Worm (Caenorhabditis elegans) whole organism, young adult: Measurements from ENCODE around the gene Y43E12A.3.

Source experiments
- B0261.1 ChIP-seq: sonication (generic microtip); optimal IDR thresholded peaks from 2 replicates; lab custom pipeline; 2016; ENCODE audit warnings: mild to moderate bottlenecking, missing genetic modification characterization, moderate library complexity, missing compliant biosample characterization
- F10E7.11 ChIP-seq: sonication (generic microtip); optimal IDR thresholded peaks from 2 replicates; lab custom pipeline; 2017; ENCODE audit warnings: mild to moderate bottlenecking, missing genetic modification characterization, moderate library complexity, missing compliant biosample characterization
- F33H1.4 ChIP-seq: fragments of 200-800 bp; sonication (Bioruptor generic); IDR thresholded peaks from 2 replicates; pipeline ENCODE4 v1.3.6; 2022; ENCODE audit warnings: missing genetic modification reagents, missing genetic modification characterization, missing compliant biosample characterization
- F39B2.1 ChIP-seq: fragments of 200-800 bp; sonication (Bioruptor generic); IDR thresholded peaks from 2 replicates; pipeline ENCODE4 v1.3.6; 2022; ENCODE audit warnings: missing genetic modification reagents, missing genetic modification characterization, missing compliant biosample characterization
- F57C9.4 ChIP-seq: sonication (generic microtip); optimal IDR thresholded peaks from 2 replicates; lab custom pipeline; 2017; ENCODE audit warnings: mild to moderate bottlenecking, missing genetic modification characterization, missing compliant biosample characterization
- K11D2.4 ChIP-seq: fragments of 200-800 bp; sonication (Bioruptor generic); IDR thresholded peaks from 2 replicates; pipeline ENCODE4 v1.3.6; 2022; ENCODE audit warnings: missing genetic modification reagents, missing genetic modification characterization, missing compliant biosample characterization
- T07F8.4 ChIP-seq: sonication (generic microtip); optimal IDR thresholded peaks from 2 replicates; lab custom pipeline; 2016; ENCODE audit warnings: mild to moderate bottlenecking, missing genetic modification characterization, moderate library complexity, missing compliant biosample characterization
- Y56A3A.18 ChIP-seq: fragments of 200-800 bp; sonication (Bioruptor generic); IDR thresholded peaks from 2 replicates; pipeline ENCODE4 v1.3.6; 2022; ENCODE audit warnings: missing genetic modification reagents, missing genetic modification characterization, missing compliant biosample characterization
- akir-1 ChIP-seq: fragments of 200-800 bp; sonication (Bioruptor generic); optimal IDR thresholded peaks from 2 replicates; lab custom pipeline; 2018; ENCODE audit warnings: mild to moderate bottlenecking, missing genetic modification characterization, moderate library complexity, missing compliant biosample characterization
- ama-1 ChIP-seq, 3 experiments: fragments of 150-350 bp in 1 of 3; sonication (generic microtip) in 2 of 3; optimal IDR thresholded peaks; 2 replicates each; lab custom pipeline; 2014 to 2018; ENCODE audit warnings: missing biosample characterization in 2 of 3, missing genetic modification characterization in 2 of 3, missing genetic modification reagents in 2 of 3
- athp-1 ChIP-seq: sonication (generic microtip); optimal IDR thresholded peaks from 2 replicates; lab custom pipeline; 2017; ENCODE audit warnings: mild to moderate bottlenecking, missing genetic modification characterization, missing compliant biosample characterization
- attf-3 ChIP-seq: fragments of 200-800 bp; sonication (Bioruptor generic); conservative IDR thresholded peaks from 2 replicates; pipeline ENCODE4 v1.3.6; 2022; ENCODE audit warnings: missing genetic modification reagents, missing genetic modification characterization, missing compliant biosample characterization
- attf-6 ChIP-seq: fragments of 200-800 bp; sonication (Bioruptor generic); IDR thresholded peaks from 2 replicates; pipeline ENCODE4 v1.3.6; 2022; ENCODE audit warnings: missing genetic modification reagents, missing genetic modification characterization, missing compliant biosample characterization
- cebp-1 ChIP-seq, 2 experiments: fragments of 200-800 bp in 1 of 2; sonication (Bioruptor generic) in 1 of 2; sonication (generic microtip) in 1 of 2; IDR thresholded peaks in 1 of 2; optimal IDR thresholded peaks in 1 of 2; 2 replicates each; pipeline versions ENCODE4 v1.3.6 to Lab custom; 2017 to 2022; ENCODE audit warnings: missing compliant biosample characterization in 2 of 2, missing genetic modification characterization in 2 of 2, mild to moderate bottlenecking in 1 of 2, missing genetic modification reagents in 1 of 2, moderate library complexity in 1 of 2
- ceh-27 ChIP-seq: fragments of 200-800 bp; sonication (Bioruptor generic); optimal IDR thresholded peaks from 2 replicates; lab custom pipeline; 2018; ENCODE audit warnings: mild to moderate bottlenecking, missing genetic modification characterization, moderate library complexity, missing compliant biosample characterization
- ceh-91 ChIP-seq: fragments of 200-800 bp; sonication (Bioruptor generic); IDR thresholded peaks from 2 replicates; pipeline ENCODE4 v1.3.6; 2022; ENCODE audit warnings: missing genetic modification reagents, missing genetic modification characterization, missing compliant biosample characterization
- chd-7 ChIP-seq: sonication (generic microtip); optimal IDR thresholded peaks from 2 replicates; lab custom pipeline; 2016; ENCODE audit warnings: mild to moderate bottlenecking, missing genetic modification characterization, moderate library complexity, missing compliant biosample characterization
- dpl-1 ChIP-seq: fragments of 150-350 bp; optimal IDR thresholded peaks from 2 replicates; lab custom pipeline; 2014; ENCODE audit warnings: missing biosample characterization, missing genetic modification reagents, missing genetic modification characterization
- fkh-3 ChIP-seq: sonication (generic microtip); optimal IDR thresholded peaks from 2 replicates; lab custom pipeline; 2016; ENCODE audit warnings: mild to moderate bottlenecking, missing genetic modification characterization, missing compliant biosample characterization
- hlh-12 ChIP-seq: sonication (generic microtip); optimal IDR thresholded peaks from 2 replicates; lab custom pipeline; 2016; ENCODE audit warnings: missing genetic modification characterization, missing compliant biosample characterization
- hlh-26 ChIP-seq: fragments of 200-800 bp; sonication (Bioruptor generic); conservative IDR thresholded peaks from 2 replicates; pipeline ENCODE4 v1.3.6; 2022; ENCODE audit warnings: missing genetic modification reagents, missing genetic modification characterization, missing compliant biosample characterization
- lin-26 ChIP-seq: fragments of 200-800 bp; sonication (Bioruptor generic); IDR thresholded peaks from 2 replicates; pipeline ENCODE4 v1.3.6; 2022; ENCODE audit warnings: missing genetic modification reagents, missing genetic modification characterization, missing compliant biosample characterization
- lin-54 ChIP-seq: fragments of 200-800 bp; sonication (Bioruptor generic); optimal IDR thresholded peaks from 2 replicates; lab custom pipeline; 2018; ENCODE audit warnings: mild to moderate bottlenecking, missing genetic modification characterization, missing compliant biosample characterization
- lir-1 ChIP-seq: fragments of 200-800 bp; sonication (Bioruptor generic); conservative IDR thresholded peaks from 2 replicates; pipeline ENCODE4 v1.3.6; 2022; ENCODE audit warnings: missing genetic modification reagents, missing genetic modification characterization, missing compliant biosample characterization
- madf-3 ChIP-seq: fragments of 200-800 bp; sonication (Bioruptor generic); IDR thresholded peaks from 2 replicates; pipeline ENCODE4 v1.3.6; 2022; ENCODE audit warnings: missing genetic modification reagents, missing genetic modification characterization, missing compliant biosample characterization
- mcd-1 ChIP-seq: fragments of 200-800 bp; sonication (Bioruptor generic); IDR thresholded peaks from 2 replicates; pipeline ENCODE4 v1.3.6; 2022; ENCODE audit warnings: missing genetic modification reagents, missing genetic modification characterization, missing compliant biosample characterization
- mxl-1 ChIP-seq: sonication (generic microtip); optimal IDR thresholded peaks from 2 replicates; lab custom pipeline; 2016; ENCODE audit warnings: missing genetic modification characterization, missing compliant biosample characterization
- nhr-120 ChIP-seq: fragments of 200-800 bp; sonication (Bioruptor generic); IDR thresholded peaks from 2 replicates; pipeline ENCODE4 v1.3.6; 2022; ENCODE audit warnings: missing genetic modification characterization, missing compliant biosample characterization
- nhr-27 ChIP-seq: fragments of 200-800 bp; sonication (Bioruptor generic); optimal IDR thresholded peaks from 2 replicates; lab custom pipeline; 2018; ENCODE audit warnings: mild to moderate bottlenecking, missing genetic modification characterization, moderate library complexity, missing compliant biosample characterization
- nhr-90 ChIP-seq: sonication (generic microtip); optimal IDR thresholded peaks from 2 replicates; lab custom pipeline; 2016; ENCODE audit warnings: missing genotype, mild to moderate bottlenecking, missing genetic modification characterization, missing compliant biosample characterization
- pha-4 ChIP-seq: fragments of 150-350 bp; sonication (generic microtip); optimal IDR thresholded peaks from 2 replicates; lab custom pipeline; 2014; ENCODE audit warnings: missing biosample characterization, missing genetic modification reagents, missing genetic modification characterization
- rcor-1 ChIP-seq: fragments of 200-800 bp; sonication (Bioruptor generic); IDR thresholded peaks from 2 replicates; pipeline ENCODE4 v1.3.6; 2022; ENCODE audit warnings: missing genetic modification reagents, missing genetic modification characterization, missing compliant biosample characterization
- sea-2 ChIP-seq: fragments of 200-800 bp; sonication (Bioruptor generic); IDR thresholded peaks from 2 replicates; pipeline ENCODE4 v1.3.6; 2022; ENCODE audit warnings: missing genetic modification characterization, missing compliant biosample characterization
- snpc-1.1 ChIP-seq: sonication (generic microtip); optimal IDR thresholded peaks from 2 replicates; lab custom pipeline; 2017; ENCODE audit warnings: missing genetic modification characterization, mild to moderate bottlenecking, missing compliant biosample characterization, antibody characterized with exemption, moderate library complexity, missing genotype, missing genetic modification reagents; ENCODE audit not compliant: insufficient read depth
- snpc-1.3 ChIP-seq: sonication (generic microtip); optimal IDR thresholded peaks from 2 replicates; lab custom pipeline; 2017; ENCODE audit warnings: missing genetic modification characterization, mild to moderate bottlenecking, missing compliant biosample characterization, antibody characterized with exemption, moderate library complexity, missing genotype, missing genetic modification reagents; ENCODE audit not compliant: insufficient read depth
- sptf-2 ChIP-seq: fragments of 200-800 bp; sonication (Bioruptor generic); optimal IDR thresholded peaks from 2 replicates; lab custom pipeline; 2018; ENCODE audit warnings: mild to moderate bottlenecking, missing genetic modification characterization, missing compliant biosample characterization
- tbp1 ChIP-seq: fragments of 200-800 bp; sonication (Bioruptor generic); optimal IDR thresholded peaks from 2 replicates; lab custom pipeline; 2018; ENCODE audit warnings: mild to moderate bottlenecking, missing genetic modification characterization, missing compliant biosample characterization
- tbx-9 ChIP-seq: sonication (generic microtip); optimal IDR thresholded peaks from 2 replicates; lab custom pipeline; 2016; ENCODE audit warnings: borderline replicate concordance, missing genetic modification characterization, inconsistent platforms, missing compliant biosample characterization
- tlf-1 ChIP-seq: fragments of 200-800 bp; sonication (Bioruptor generic); optimal IDR thresholded peaks from 2 replicates; lab custom pipeline; 2018; ENCODE audit warnings: mild to moderate bottlenecking, missing genetic modification characterization, missing compliant biosample characterization
- ztf-25 ChIP-seq: fragments of 200-800 bp; sonication (Bioruptor generic); IDR thresholded peaks from 2 replicates; pipeline ENCODE4 v1.3.6; 2022; ENCODE audit warnings: missing genetic modification reagents, missing genetic modification characterization, missing compliant biosample characterization

Gene Y43E12A.3

DNA sequence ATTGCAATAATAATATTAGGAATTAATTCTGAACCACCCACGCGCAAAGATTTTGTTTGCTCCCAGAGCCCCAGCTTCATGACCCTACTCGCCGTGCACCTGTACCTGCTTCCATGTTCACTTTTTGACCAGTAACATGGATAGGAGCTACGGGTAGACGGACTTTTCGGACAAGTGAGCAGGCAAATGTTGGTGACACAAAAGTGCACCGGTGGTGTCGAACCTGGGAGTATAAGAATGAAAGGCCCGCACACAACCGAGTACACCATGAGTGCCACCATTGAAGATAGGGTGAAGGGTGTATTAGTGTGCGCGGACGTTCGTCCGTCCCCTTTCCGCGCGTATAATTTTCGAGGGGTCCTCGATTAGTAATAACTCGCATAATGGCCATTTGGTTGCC lies 38.2 kb downstream of the Y43E12A.3 start (continued):
- peak; percentile 88 for TF ChIP-seq T07F8.4 (tag; lab: Kevin White, UChicago)
- peak; percentile 77 for TF ChIP-seq attf-6
- 0 out of 2 replicates have a peak, but pooled peaks have one; percentile 43 for TF ChIP-seq Y56A3A.18
- peak; percentile 89 for TF ChIP-seq B0261.1 (tag; lab: Kevin White, UChicago)
- TF ChIP-seq lir-1, result peak; percentile 63; the same call in 1 of the 2 replicates
- TF ChIP-seq nhr-27 (tag; lab: Kevin White, UChicago), result peak; percentile 84
- TF ChIP-seq mcd-1 (GFP tag; lab: Robert Waterston, UW), result peak; percentile 71
- TF ChIP-seq F10E7.11 (tag; lab: Kevin White, UChicago), result peak; percentile 82
- peak; percentile 47 for TF ChIP-seq ceh-91
- peak; percentile 95 for TF ChIP-seq mxl-1 (tag; lab: Kevin White, UChicago)
- TF ChIP-seq snpc-1.3 (tag; lab: Kevin White, UChicago), result peak; percentile 64
- TF ChIP-seq K11D2.4 (GFP tag; lab: Robert Waterston, UW), result 0 out of 2 replicates have a peak, but pooled peaks have one; percentile 51
- TF ChIP-seq tlf-1 (GFP tag; lab: Kevin White, UChicago), result peak; percentile 70
- TF ChIP-seq F57C9.4 (tag; lab: Kevin White, UChicago), result peak; percentile 82
- peak; percentile 79 for TF ChIP-seq rcor-1 (GFP tag; lab: Robert Waterston, UW)
- TF ChIP-seq hlh-12 (tag; lab: Kevin White, UChicago), result peak; percentile 81
- peak; percentile 87 for TF ChIP-seq madf-3 (GFP tag; lab: Robert Waterston, UW)
- TF ChIP-seq F39B2.1 (GFP tag; lab: Robert Waterston, UW), result no peak
- peak; percentile 93 for TF ChIP-seq athp-1 (tag; lab: Kevin White, UChicago)
- TF ChIP-seq hlh-26, result peak; percentile 75; the same call in 1 of the 2 replicates
- peak; percentile 97 for TF ChIP-seq sptf-2 (GFP tag; lab: Kevin White, UChicago)
- peak; percentile 53 for TF ChIP-seq snpc-1.1 (tag; lab: Kevin White, UChicago)
- TF ChIP-seq ama-1 (optimal IDR thresholded peaks at IDR 0.05; lab: Kevin White, UChicago), result peak; percentile 55
- TF ChIP-seq ama-1 (GFP tag; optimal IDR thresholded peaks at IDR 0.05; lab: Kevin White, UChicago), result peak; percentile 41 to 76
- peak; percentile 85 for TF ChIP-seq ceh-27 (GFP tag; lab: Kevin White, UChicago)
- TF ChIP-seq cebp-1 (GFP tag; IDR thresholded peaks at IDR 0.05; lab: Robert Waterston, UW), result peak; percentile 56; the same call in 1 of the 2 replicates
- TF ChIP-seq cebp-1 (tag; optimal IDR thresholded peaks at IDR 0.05; lab: Kevin White, UChicago), result peak; percentile 81
- no peak for TF ChIP-seq dpl-1 (GFP tag; lab: Kevin White, UChicago)
- peak; percentile 96 for TF ChIP-seq chd-7
- TF ChIP-seq ztf-25 (GFP tag; lab: Robert Waterston, UW), result peak; percentile 96
- peak; percentile 88 for TF ChIP-seq tbx-9 (tag; lab: Kevin White, UChicago)
- TF ChIP-seq pha-4 (tag; lab: Kevin White, UChicago), result no peak
- peak; percentile 60 for TF ChIP-seq F33H1.4
- peak; percentile 98 for TF ChIP-seq tbp1 (GFP tag; lab: Kevin White, UChicago)
- TF ChIP-seq akir-1, result peak; percentile 60
- peak; percentile 68 for TF ChIP-seq attf-3 (GFP tag; lab: Robert Waterston, UW)
- TF ChIP-seq nhr-90 (tag; lab: Kevin White, UChicago), result peak; percentile 97
- TF ChIP-seq nhr-120, result no peak
- peak; percentile 96 for TF ChIP-seq fkh-3 (tag; lab: Kevin White, UChicago)
- TF ChIP-seq sea-2 (GFP tag; lab: Robert Waterston, UW), result peak; percentile 79; the same call in 1 of the 2 replicates
- TF ChIP-seq lin-54 (GFP tag; lab: Kevin White, UChicago), result peak; percentile 77
- peak; percentile 99 for TF ChIP-seq lin-26 (GFP tag; lab: Robert Waterston, UW)
